Fruit fly (Drosophila melanogaster): ENCODE data around the gene dco.
A peak's percentile ranks its signal among the peaks of the same experiment; 100 is the strongest.

dco gene

DNA sequence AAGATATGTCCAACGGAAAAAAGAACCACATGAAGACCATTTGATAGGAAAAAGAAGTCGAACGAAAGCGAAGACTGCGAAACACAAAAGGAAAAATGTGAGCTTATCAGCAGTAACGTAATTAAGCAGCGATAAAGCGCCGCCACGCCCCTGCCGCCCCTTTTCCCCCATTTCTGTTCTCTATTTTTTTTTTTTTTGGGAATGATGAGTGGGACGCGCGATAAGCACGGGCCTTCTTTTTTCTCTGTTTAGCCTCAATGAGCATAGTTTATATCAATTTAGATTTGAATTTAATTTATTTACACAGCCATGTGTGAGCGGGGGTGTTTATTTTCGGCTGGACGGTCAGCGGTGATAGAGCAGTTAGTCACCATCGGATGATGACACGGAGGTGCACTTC is 50.9 kb downstream of the dco start (continued):
- TF ChIP-seq fu2 (GFP tag; optimal IDR thresholded peaks at IDR 0.05) (no peak), Dp (GFP tag; optimal IDR thresholded peaks at IDR 0.05) (no peak), Deaf1 (tag; optimal IDR thresholded peaks at IDR 0.05) (no peak), Poxn (GFP tag; IDR thresholded peaks at IDR 0.05) (no peak), tna (GFP tag; IDR thresholded peaks at IDR 0.05; ENCODE audit: partially characterized antibody) (no peak), YL-1 (GFP tag; optimal IDR thresholded peaks at IDR 0.05) (no peak), CG13894 (tag; optimal IDR thresholded peaks at IDR 0.05) (no peak), CG10543 (GFP tag; optimal IDR thresholded peaks at IDR 0.05) (peak; percentile 31), CG2116 (GFP tag; optimal IDR thresholded peaks at IDR 0.05) (no peak), BtbVII (GFP tag; optimal IDR thresholded peaks at IDR 0.05) (no peak), CHES-1-like (GFP tag; optimal IDR thresholded peaks at IDR 0.05) (no peak), H2.0 (GFP tag; IDR thresholded peaks at IDR 0.05) (no peak), HLH4C (GFP tag; IDR thresholded peaks at IDR 0.05; ENCODE audit: partially characterized antibody) (no peak), trem (tag; optimal IDR thresholded peaks at IDR 0.05) (no peak), zf30C (GFP tag; optimal IDR thresholded peaks at IDR 0.05) (no peak), CG4854 (GFP tag; optimal IDR thresholded peaks at IDR 0.05) (no peak), CG32772 (GFP tag; IDR thresholded peaks at IDR 0.05) (peak; percentile 72), CG10462 (GFP tag; optimal IDR thresholded peaks at IDR 0.05) (no peak), Dek (tag; optimal IDR thresholded peaks at IDR 0.05) (no peak), usp (GFP tag; optimal IDR thresholded peaks at IDR 0.05) (no peak), CG1024 (GFP tag; IDR thresholded peaks at IDR 0.05) (no peak), CG8359 (GFP tag; optimal IDR thresholded peaks at IDR 0.05; ENCODE audit: borderline replicate concordance) (no peak), CG34376 (GFP tag; optimal IDR thresholded peaks at IDR 0.05) (peak; percentile 54), Ptx1 (GFP tag; IDR thresholded peaks at IDR 0.05) (no peak), CG32532 (GFP tag; IDR thresholded peaks at IDR 0.05) (no peak), hkb (optimal IDR thresholded peaks at IDR 0.05) (no peak), hkb (GFP tag; IDR thresholded peaks at IDR 0.05) (no peak), MESR4 (GFP tag; optimal IDR thresholded peaks at IDR 0.05) (no peak), lbe (GFP tag; optimal IDR thresholded peaks at IDR 0.05) (no peak), CG2889 (GFP tag; IDR thresholded peaks at IDR 0.05) (no peak), wdn (GFP tag; IDR thresholded peaks at IDR 0.05) (no peak), Atf3 (GFP tag; optimal IDR thresholded peaks at IDR 0.05) (no peak), Nf-YB (GFP tag; optimal IDR thresholded peaks at IDR 0.05) (no peak), ATbp (GFP tag; optimal IDR thresholded peaks at IDR 0.05) (no peak), CG18599 (GFP tag; optimal IDR thresholded peaks at IDR 0.05) (peak; percentile 46), scrt (GFP tag; optimal IDR thresholded peaks at IDR 0.05) (no peak), Lim3 (GFP tag; IDR thresholded peaks at IDR 0.05) (peak; percentile 59; the same call in 1 of the 2 replicates), gro (GFP tag; optimal IDR thresholded peaks at IDR 0.05) (no peak), CG11560 (tag; IDR thresholded peaks at IDR 0.05) (no peak)

DNA sequence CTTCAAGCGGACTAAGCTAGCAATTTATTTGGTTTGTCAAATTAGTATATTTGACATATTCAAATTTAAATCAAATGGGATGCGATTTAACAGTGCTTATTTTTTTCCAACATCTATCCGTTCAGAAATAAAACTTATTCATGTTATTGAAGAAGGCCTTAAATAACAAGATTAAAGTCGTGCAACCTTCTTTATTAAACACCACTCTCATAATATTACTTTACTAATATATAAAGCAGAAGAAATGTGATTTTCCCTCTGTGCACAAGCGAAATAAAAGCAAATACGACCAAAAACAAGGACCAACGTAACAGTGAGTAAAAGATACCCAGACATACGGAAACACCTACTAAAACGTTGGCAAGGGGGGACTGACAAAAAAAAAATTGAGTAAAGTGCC is 54.4 kb downstream of the dco start:
- TF ChIP-seq ssp (GFP tag; IDR thresholded peaks at IDR 0.05) (no peak), CG13123 (GFP tag; optimal IDR thresholded peaks at IDR 0.05) (no peak), Trl (optimal IDR thresholded peaks at IDR 0.05) (no peak), Trl (GFP tag; optimal IDR thresholded peaks at IDR 0.05) (no peak), tap (tag; optimal IDR thresholded peaks at IDR 0.05) (no peak), D19A (tag; optimal IDR thresholded peaks at IDR 0.05) (no peak), amos (GFP tag; IDR thresholded peaks at IDR 0.05; ENCODE audit: partially characterized antibody) (no peak), CG15073 (GFP tag; optimal IDR thresholded peaks at IDR 0.05) (no peak), CTCF (GFP tag; optimal IDR thresholded peaks at IDR 0.05) (no peak), ind (GFP tag; optimal IDR thresholded peaks at IDR 0.05) (no peak)
